Worm (Caenorhabditis elegans): ENCODE data around the gene pfk-1.1.

pfk-1.1 gene

ce11 chrX:2978100-2978499 lies 37.4 kb downstream of the pfk-1.1 start:
- no peak for TF ChIP-seq tbx-9 (tag; optimal IDR thresholded peaks at IDR 0.05; ENCODE audit: borderline replicate concordance)
- TF ChIP-seq snpc-4 (GFP tag; optimal IDR thresholded peaks at IDR 0.05), result no peak
- peak in 2 of 4 experiments; percentile 55 to 68 for TF ChIP-seq snpc-4 (tag; optimal IDR thresholded peaks at IDR 0.05)
- TF ChIP-seq B0261.1 (tag; optimal IDR thresholded peaks at IDR 0.05), result no peak

ce11 chrX:2981715-2982114 lies 41.0 kb downstream of the pfk-1.1 start, which contains the start of gene nspg-5:
TSS of gene nspg-5 (plus strand) at chrX:2982015.
- TF ChIP-seq efl-1 (GFP tag; optimal IDR thresholded peaks at IDR 0.05), result no peak
- TF ChIP-seq cebp-1 (GFP tag; IDR thresholded peaks at IDR 0.05), result no peak
- TF ChIP-seq cebp-1 (tag; optimal IDR thresholded peaks at IDR 0.05), result no peak
- TF ChIP-seq F10E7.11 (tag; optimal IDR thresholded peaks at IDR 0.05), result no peak
- TF ChIP-seq rec-8 (tag; optimal IDR thresholded peaks at IDR 0.05), result no peak
- no peak for TF ChIP-seq ztf-28 (GFP tag; IDR thresholded peaks at IDR 0.05)
- TF ChIP-seq mel-28 (tag; optimal IDR thresholded peaks at IDR 0.05; ENCODE audit: borderline replicate concordance), result no peak
- no peak for TF ChIP-seq ztf-3 (GFP tag; optimal IDR thresholded peaks at IDR 0.05)
- no peak for TF ChIP-seq F57A8.1 (GFP tag; optimal IDR thresholded peaks at IDR 0.05)
- TF ChIP-seq Y53F4B.3 (GFP tag; IDR thresholded peaks at IDR 0.05), result no peak
- no peak for TF ChIP-seq bed-2 (GFP tag; IDR thresholded peaks at IDR 0.05)
- TF ChIP-seq snpc-3.4 (tag; optimal IDR thresholded peaks at IDR 0.05), result no peak
- TF ChIP-seq F22D6.2 (tag; optimal IDR thresholded peaks at IDR 0.05), result no peak
- no peak for TF ChIP-seq pbrm-1 (GFP tag; IDR thresholded peaks at IDR 0.05)
- no peak for TF ChIP-seq madf-8 (GFP tag; conservative IDR thresholded peaks at IDR 0.05)
- no peak for TF ChIP-seq C06A6.2 (GFP tag; conservative IDR thresholded peaks at IDR 0.05)
- TF ChIP-seq F37B4.10 (GFP tag; IDR thresholded peaks at IDR 0.05), result no peak
- no peak for TF ChIP-seq zim-3 (tag; optimal IDR thresholded peaks at IDR 0.05)
- TF ChIP-seq F57C9.4 (tag; optimal IDR thresholded peaks at IDR 0.05), result no peak

ce11 chrX:2983996-2984395 lies 43.3 kb downstream of the pfk-1.1 start, which contains the start of gene osm-5:
TSS of gene osm-5 (plus strand) at chrX:2984263.
- TF ChIP-seq B0261.1 (tag; optimal IDR thresholded peaks at IDR 0.05) (no peak), lin-35 (GFP tag; optimal IDR thresholded peaks at IDR 0.05) (no peak), hmg-1.2 (GFP tag; IDR thresholded peaks at IDR 0.05) (no peak), die-1 (tag; optimal IDR thresholded peaks at IDR 0.05) (no peak), rec-8 (tag; optimal IDR thresholded peaks at IDR 0.05) (no peak), F49E8.2 (tag; optimal IDR thresholded peaks at IDR 0.05; ENCODE audit: insufficient read depth) (no peak), lsl-1 (GFP tag; optimal IDR thresholded peaks at IDR 0.05) (no peak), D2030.7 (GFP tag; IDR thresholded peaks at IDR 0.05) (no peak), mel-28 (tag; optimal IDR thresholded peaks at IDR 0.05; ENCODE audit: borderline replicate concordance) (no peak), chd-7 (tag; optimal IDR thresholded peaks at IDR 0.05) (no peak), ets-4 (GFP tag; optimal IDR thresholded peaks at IDR 0.05) (no peak), K11D2.4 (GFP tag; IDR thresholded peaks at IDR 0.05) (no peak), Y53G8AR.9 (GFP tag; conservative IDR thresholded peaks at IDR 0.05) (no peak), nhr-80 (tag; optimal IDR thresholded peaks at IDR 0.05) (no peak), nhr-179 (tag; optimal IDR thresholded peaks at IDR 0.05) (no peak), zfh-2 (GFP tag; conservative IDR thresholded peaks at IDR 0.05) (no peak), fkh-3 (tag; optimal IDR thresholded peaks at IDR 0.05) (no peak), mcd-1 (GFP tag; IDR thresholded peaks at IDR 0.05) (no peak), Y53F4B.3 (GFP tag; IDR thresholded peaks at IDR 0.05) (no peak), egl-18 (GFP tag; IDR thresholded peaks at IDR 0.05) (no peak)
